Worm (Caenorhabditis elegans) whole organism, midembryonic: ENCODE results near the gene jmjd-2.

Source experiments
- T22C8.4 ChIP-seq: fragments of 200-800 bp; sonication (Bioruptor generic); IDR thresholded peaks from 2 replicates; pipeline ENCODE4 v1.3.6; 2022; ENCODE audit warnings: missing genetic modification characterization, missing compliant biosample characterization
- flt-1 ChIP-seq: fragments of 200-800 bp; sonication (Bioruptor generic); IDR thresholded peaks from 2 replicates; pipeline ENCODE4 v1.3.6; 2022; ENCODE audit warnings: missing genetic modification characterization, missing compliant biosample characterization

- TF ChIP-seq T22C8.4 (GFP tag; lab: Robert Waterston, UW) = no peak
- no peak for TF ChIP-seq flt-1 (GFP tag; lab: Robert Waterston, UW)
Observed at ce11 chrII:14197499-14198096, 45.8 kb downstream of the jmjd-2 start, which contains the start of gene ace-4.
